Fruit fly (Drosophila melanogaster): ENCODE measurements around the gene CG44000.

CG44000 gene

DNA sequence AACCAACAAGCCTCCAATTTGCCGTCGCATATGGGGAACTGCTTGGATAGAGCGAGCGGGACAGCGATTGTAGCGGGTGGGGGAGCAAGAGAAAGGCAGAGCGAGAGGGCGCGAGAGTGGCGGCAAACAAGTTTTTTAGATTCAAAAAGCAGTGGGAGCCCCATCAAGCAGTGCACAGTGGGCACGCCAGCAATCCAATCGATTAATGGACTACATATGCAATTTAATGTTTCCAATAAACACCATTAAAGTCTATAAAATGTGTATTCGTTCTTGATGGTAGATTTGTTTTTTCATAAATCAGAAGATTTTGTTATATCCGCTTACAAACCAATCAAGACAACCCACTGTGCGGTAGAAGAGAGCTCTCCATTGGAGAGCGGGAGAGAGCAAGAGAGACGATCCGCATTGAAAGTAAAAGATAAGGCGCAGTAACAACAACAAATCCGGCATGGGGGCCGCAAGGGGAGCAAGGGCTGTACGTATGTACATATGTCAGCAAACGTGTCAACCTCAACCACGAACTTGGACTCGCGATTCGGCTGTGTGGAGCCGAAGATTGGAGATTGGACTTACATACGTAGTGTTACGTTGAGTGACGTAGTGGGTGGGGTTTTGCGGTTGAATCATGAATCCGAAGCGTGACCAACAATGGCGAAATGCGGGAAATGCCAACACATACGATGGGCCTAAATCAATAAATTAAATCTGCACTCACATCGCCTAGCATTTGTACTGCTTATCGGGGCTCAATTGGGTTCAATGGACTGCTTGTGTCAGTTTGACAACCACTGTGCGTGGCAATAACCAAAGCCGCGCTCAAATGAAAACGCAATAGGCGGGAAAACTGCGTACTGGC, 45.4 kb upstream of the CG44000 start:
- peak; percentile 98 for TF ChIP-seq HLH106 (tag; optimal IDR thresholded peaks at IDR 0.05)
- TF ChIP-seq Hr83 (GFP tag; optimal IDR thresholded peaks at IDR 0.05; ENCODE audit: poor library complexity, severe bottlenecking), result peak; percentile 92
- TF ChIP-seq Dif (GFP tag; optimal IDR thresholded peaks at IDR 0.05; ENCODE audit: partially characterized antibody), result peak; percentile 94
- TF ChIP-seq sv (GFP tag; optimal IDR thresholded peaks at IDR 0.05), result peak; percentile 98
- TF ChIP-seq Dfd (GFP tag; optimal IDR thresholded peaks at IDR 0.05), result no peak
- TF ChIP-seq CG32264 (GFP tag; optimal IDR thresholded peaks at IDR 0.05), result peak; percentile 98
- TF ChIP-seq h (GFP tag; optimal IDR thresholded peaks at IDR 0.05), result peak; percentile 99
- peak; percentile 96 for TF ChIP-seq sage (GFP tag; optimal IDR thresholded peaks at IDR 0.05)
- TF ChIP-seq dl (GFP tag; optimal IDR thresholded peaks at IDR 0.05; ENCODE audit: insufficient read depth in 1 of 2, partially characterized antibody in 2 of 2), result peak; percentile 80 to 91
- peak; percentile 37 for TF ChIP-seq Myc (optimal IDR thresholded peaks at IDR 0.05)
- TF ChIP-seq usp (GFP tag; optimal IDR thresholded peaks at IDR 0.05), result no peak
- TF ChIP-seq psq (GFP tag; optimal IDR thresholded peaks at IDR 0.05), result peak; percentile 95
- no peak for TF ChIP-seq Abd-B (GFP tag; optimal IDR thresholded peaks at IDR 0.05)
- TF ChIP-seq Hr78 (GFP tag; optimal IDR thresholded peaks at IDR 0.05), result no peak
- no peak for TF ChIP-seq jim (GFP tag; optimal IDR thresholded peaks at IDR 0.05)
- no peak for TF ChIP-seq lola (GFP tag; optimal IDR thresholded peaks at IDR 0.05)
- peak; percentile 97 for TF ChIP-seq Jra (GFP tag; optimal IDR thresholded peaks at IDR 0.05)
- TF ChIP-seq tai (GFP tag; optimal IDR thresholded peaks at IDR 0.05), result peak; percentile 97
- peak; percentile 98 for TF ChIP-seq dmrt93B (GFP tag; optimal IDR thresholded peaks at IDR 0.05)
- peak; percentile 69 for TF ChIP-seq Vsx2 (GFP tag; optimal IDR thresholded peaks at IDR 0.05; ENCODE audit: partially characterized antibody)
- peak; percentile 94 for TF ChIP-seq dsf (GFP tag; optimal IDR thresholded peaks at IDR 0.05; ENCODE audit: borderline replicate concordance)
- peak; percentile 95 for TF ChIP-seq CrebA (GFP tag; optimal IDR thresholded peaks at IDR 0.05; ENCODE audit: borderline replicate concordance)
- peak; percentile 99 for TF ChIP-seq br (GFP tag; optimal IDR thresholded peaks at IDR 0.05)
- peak; percentile 88 for TF ChIP-seq N (GFP tag; optimal IDR thresholded peaks at IDR 0.05)
- TF ChIP-seq fru (GFP tag; optimal IDR thresholded peaks at IDR 0.05), result peak; percentile 100
- TF ChIP-seq GATAd (GFP tag; optimal IDR thresholded peaks at IDR 0.05), result peak; percentile 94
- TF ChIP-seq woc (GFP tag; optimal IDR thresholded peaks at IDR 0.05), result peak; percentile 99
- peak; percentile 98 for TF ChIP-seq Sp1 (GFP tag; optimal IDR thresholded peaks at IDR 0.05)
- peak; percentile 95 for TF ChIP-seq Rel (GFP tag; optimal IDR thresholded peaks at IDR 0.05)
- TF ChIP-seq Rel (tag; optimal IDR thresholded peaks at IDR 0.05), result peak; percentile 97
- TF ChIP-seq ey (GFP tag; optimal IDR thresholded peaks at IDR 0.05), result peak; percentile 99
- peak; percentile 99 for TF ChIP-seq rgr (GFP tag; optimal IDR thresholded peaks at IDR 0.05)
- peak; percentile 96 for TF ChIP-seq CG9705 (GFP tag; optimal IDR thresholded peaks at IDR 0.05)
- TF ChIP-seq foxo (GFP tag; optimal IDR thresholded peaks at IDR 0.05), result peak; percentile 97 to 99
- peak; percentile 92 for TF ChIP-seq Mio (GFP tag; optimal IDR thresholded peaks at IDR 0.05)
- peak; percentile 98 for TF ChIP-seq Hnf4 (GFP tag; optimal IDR thresholded peaks at IDR 0.05)
- no peak for TF ChIP-seq pan (optimal IDR thresholded peaks at IDR 0.05)
- peak; percentile 94 for TF ChIP-seq brk (GFP tag; optimal IDR thresholded peaks at IDR 0.05)
- TF ChIP-seq OdsH (GFP tag; optimal IDR thresholded peaks at IDR 0.05), result peak; percentile 98

DNA sequence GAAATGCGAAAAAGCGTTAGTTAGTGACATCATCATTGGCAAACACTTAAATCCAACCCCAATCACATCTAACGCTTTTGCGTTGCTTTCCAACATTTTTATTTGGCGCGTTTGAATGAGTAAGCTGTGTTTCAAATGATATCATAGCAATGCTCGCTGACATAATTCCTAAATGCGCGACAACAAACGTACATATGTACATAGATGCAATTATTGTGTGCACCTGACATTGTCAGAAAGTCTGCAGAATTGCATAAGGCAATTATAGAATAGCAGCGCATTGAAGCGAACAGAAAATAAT, 44.9 kb upstream of the CG44000 start:
- TF ChIP-seq br (GFP tag; optimal IDR thresholded peaks at IDR 0.05) (no peak), sage (GFP tag; optimal IDR thresholded peaks at IDR 0.05) (no peak), HLH106 (tag; optimal IDR thresholded peaks at IDR 0.05) (no peak), Abd-B (GFP tag; optimal IDR thresholded peaks at IDR 0.05) (no peak), Hnf4 (GFP tag; optimal IDR thresholded peaks at IDR 0.05) (no peak), Hr83 (GFP tag; optimal IDR thresholded peaks at IDR 0.05; ENCODE audit: poor library complexity, severe bottlenecking) (no peak), dl (GFP tag; optimal IDR thresholded peaks at IDR 0.05; ENCODE audit: insufficient read depth in 1 of 2, partially characterized antibody in 2 of 2) (no peak), psq (GFP tag; optimal IDR thresholded peaks at IDR 0.05) (no peak), Jra (GFP tag; optimal IDR thresholded peaks at IDR 0.05) (no peak), Dif (GFP tag; optimal IDR thresholded peaks at IDR 0.05; ENCODE audit: partially characterized antibody) (no peak), tai (GFP tag; optimal IDR thresholded peaks at IDR 0.05) (no peak), Dfd (GFP tag; optimal IDR thresholded peaks at IDR 0.05) (no peak), pan (optimal IDR thresholded peaks at IDR 0.05) (no peak)
